Fruit fly (Drosophila melanogaster) whole organism, embryonic: ENCODE measurements around the gene Acn.

Experiments
- Abd-B ChIP-seq: fragments of 200-800 bp; sonication (Bioruptor generic); optimal IDR thresholded peaks from 2 replicates; lab custom pipeline; 2018; ENCODE audit warnings: missing biosample characterization, mild to moderate bottlenecking, missing genetic modification characterization, moderate library complexity
- Antp ChIP-seq: fragments of 200-800 bp; sonication (Bioruptor generic); optimal IDR thresholded peaks from 3 replicates; lab custom pipeline; 2016; ENCODE audit warnings: missing biosample characterization, missing genetic modification characterization
- Atf-2 ChIP-seq: fragments of 200-800 bp; sonication (Bioruptor generic); optimal IDR thresholded peaks from 2 replicates; lab custom pipeline; 2016; ENCODE audit warnings: missing biosample characterization, missing genetic modification characterization
- CG13287 ChIP-seq: fragments of 200-800 bp; sonication (Bioruptor generic); IDR thresholded peaks from 2 replicates; pipeline ENCODE4 v1.3.6; 2022; ENCODE audit warnings: missing biosample characterization, missing genetic modification characterization; ENCODE audit not compliant: partially characterized antibody
- CG1529 ChIP-seq: fragments of 200-800 bp; sonication (Bioruptor generic); optimal IDR thresholded peaks from 3 replicates; lab custom pipeline; 2018; ENCODE audit warnings: missing biosample characterization, missing genetic modification characterization
- CG15479 ChIP-seq: fragments of 200-800 bp; sonication (Bioruptor generic); optimal IDR thresholded peaks from 3 replicates; lab custom pipeline; 2019; ENCODE audit warnings: missing biosample characterization, mild to moderate bottlenecking, missing genetic modification characterization, moderate library complexity
- CG17612 ChIP-seq: fragments of 200-800 bp; sonication (Bioruptor generic); IDR thresholded peaks from 2 replicates; pipeline ENCODE4 v1.3.6; 2022; ENCODE audit warnings: missing biosample characterization, missing genetic modification characterization
- CG31365 ChIP-seq: fragments of 200-800 bp; sonication (Bioruptor generic); optimal IDR thresholded peaks from 2 replicates; lab custom pipeline; 2018; ENCODE audit warnings: missing biosample characterization, mild to moderate bottlenecking, missing genetic modification characterization
- CG3163 ChIP-seq: fragments of 200-800 bp; sonication (Bioruptor generic); optimal IDR thresholded peaks from 3 replicates; lab custom pipeline; 2016; ENCODE audit warnings: missing biosample characterization, missing genetic modification characterization
- CG9609 ChIP-seq: fragments of 200-800 bp; sonication (Bioruptor generic); optimal IDR thresholded peaks from 3 replicates; lab custom pipeline; 2016; ENCODE audit warnings: missing biosample characterization, missing genetic modification characterization
- Doc3 ChIP-seq: fragments of 200-800 bp; sonication (Bioruptor generic); IDR thresholded peaks from 3 replicates; pipeline ENCODE4 v1.3.6; 2022; ENCODE audit warnings: missing biosample characterization, missing genetic modification characterization; ENCODE audit not compliant: partially characterized antibody
- Mrtf ChIP-seq: fragments of 200-800 bp; sonication (Bioruptor generic); IDR thresholded peaks from 3 replicates; pipeline ENCODE4 v1.3.6; 2022; ENCODE audit warnings: missing biosample characterization, missing genetic modification characterization
- Poxn ChIP-seq: fragments of 200-800 bp; sonication (Bioruptor generic); IDR thresholded peaks from 2 replicates; pipeline ENCODE4 v1.3.6; 2022; ENCODE audit warnings: missing biosample characterization, missing genetic modification characterization
- mirr ChIP-seq: fragments of 200-800 bp; sonication (Bioruptor generic); optimal IDR thresholded peaks from 3 replicates; lab custom pipeline; 2018; ENCODE audit warnings: missing biosample characterization, mild to moderate bottlenecking, missing genetic modification characterization
- slou ChIP-seq: fragments of 200-800 bp; sonication (Bioruptor generic); optimal IDR thresholded peaks from 3 replicates; lab custom pipeline; 2016; ENCODE audit warnings: missing biosample characterization, missing genetic modification characterization
- wek ChIP-seq: fragments of 200-800 bp; sonication (Bioruptor generic); optimal IDR thresholded peaks from 3 replicates; lab custom pipeline; 2018; ENCODE audit warnings: missing biosample characterization, mild to moderate bottlenecking, missing genetic modification characterization, moderate library complexity

Acn gene

DNA sequence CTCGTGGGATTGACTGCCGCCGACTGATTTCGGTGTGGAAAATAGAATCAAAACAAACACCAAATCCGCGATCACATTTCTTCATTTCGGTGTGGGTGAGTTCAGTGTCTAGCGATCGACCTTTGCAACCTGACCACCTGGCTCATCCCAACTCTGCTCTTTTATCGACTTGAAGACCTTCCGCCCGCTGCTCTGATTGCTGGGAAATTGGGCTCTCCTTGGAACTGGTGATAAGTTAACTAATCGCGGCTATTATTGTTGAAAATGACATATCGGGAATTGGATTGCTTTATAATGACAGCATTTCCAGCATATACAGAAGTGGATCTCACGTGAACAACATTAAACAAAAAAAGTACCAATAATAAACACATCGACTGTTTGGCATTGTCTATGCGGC is 52.2 kb downstream of the Acn start (continued):
- TF ChIP-seq CG3163 (no peak), CG1529 (GFP tag; lab: Kevin White, UChicago) (no peak), Antp (GFP tag; lab: Kevin White, UChicago) (no peak), CG9609 (GFP tag; lab: Kevin White, UChicago) (no peak), slou (no peak), Abd-B (GFP tag; lab: Kevin White, UChicago) (no peak), mirr (peak; percentile 89), CG15479 (GFP tag; lab: Kevin White, UChicago) (no peak), wek (no peak), Poxn (GFP tag; lab: Robert Waterston, UW) (no peak), Doc3 (GFP tag; lab: Robert Waterston, UW) (no peak), CG13287 (GFP tag; lab: Robert Waterston, UW) (no peak), CG31365 (no peak), Mrtf (no peak), Atf-2 (GFP tag; lab: Kevin White, UChicago) (no peak), CG17612 (no peak)
